Fruit fly (Drosophila melanogaster): ENCODE results near the gene CG6833.
A peak's percentile ranks its signal among the peaks of the same experiment; 100 is the strongest.

CG6833 gene

DNA sequence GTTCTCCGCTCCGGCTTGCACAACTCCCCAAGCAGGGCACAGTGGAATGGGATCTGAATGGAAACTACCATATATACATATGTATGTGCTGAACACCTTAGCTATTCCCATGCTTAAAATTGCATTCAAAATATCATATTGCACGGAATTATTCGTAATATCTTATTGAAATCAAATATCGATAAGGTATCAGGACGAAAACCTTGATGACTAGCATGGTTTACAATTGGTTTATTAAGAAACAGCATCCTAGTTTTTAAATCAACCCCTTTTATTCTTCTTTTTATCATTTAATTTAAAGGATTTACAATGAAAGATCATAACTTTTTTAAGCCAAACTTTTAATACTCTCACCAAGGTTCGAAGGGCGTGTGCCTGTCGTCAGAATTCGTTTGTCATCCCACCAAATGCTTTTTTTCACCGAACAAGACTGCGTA lies 4.3 kb downstream of the CG6833 start (continued):
- TF ChIP-seq CG15336 (GFP tag; IDR thresholded peaks at IDR 0.05) (no peak), CG9139 (GFP tag; optimal IDR thresholded peaks at IDR 0.05) (no peak), CG31627 (GFP tag; optimal IDR thresholded peaks at IDR 0.05) (peak; percentile 77), Gug (GFP tag; IDR thresholded peaks at IDR 0.05) (no peak), CG32006 (GFP tag; optimal IDR thresholded peaks at IDR 0.05) (peak; percentile 52), fkh (GFP tag; optimal IDR thresholded peaks at IDR 0.05) (no peak), CG6808 (GFP tag; optimal IDR thresholded peaks at IDR 0.05) (peak; percentile 38), lz (GFP tag; optimal IDR thresholded peaks at IDR 0.05) (peak; percentile 69), Hr4 (GFP tag; optimal IDR thresholded peaks at IDR 0.05) (no peak), CG6792 (GFP tag; optimal IDR thresholded peaks at IDR 0.05) (peak; percentile 53), Hr39 (GFP tag; optimal IDR thresholded peaks at IDR 0.05) (peak; percentile 72), fd59A (GFP tag; optimal IDR thresholded peaks at IDR 0.05) (no peak), Eip93F (GFP tag; optimal IDR thresholded peaks at IDR 0.05) (no peak), CG34406 (GFP tag; optimal IDR thresholded peaks at IDR 0.05) (peak; percentile 51), CG10631 (GFP tag; optimal IDR thresholded peaks at IDR 0.05) (peak; percentile 18), Met (GFP tag; optimal IDR thresholded peaks at IDR 0.05) (peak; percentile 76), Sox15 (GFP tag; optimal IDR thresholded peaks at IDR 0.05) (peak; percentile 42), CG8119 (GFP tag; IDR thresholded peaks at IDR 0.05) (no peak), Hr38 (GFP tag; optimal IDR thresholded peaks at IDR 0.05) (no peak), CG16779 (tag; optimal IDR thresholded peaks at IDR 0.05) (no peak), CG11902 (GFP tag; optimal IDR thresholded peaks at IDR 0.05) (peak; percentile 25), CG11762 (GFP tag; optimal IDR thresholded peaks at IDR 0.05; ENCODE audit: insufficient read depth) (peak; percentile 8), CG7368 (GFP tag; optimal IDR thresholded peaks at IDR 0.05) (peak; percentile 4), Lpt (GFP tag; optimal IDR thresholded peaks at IDR 0.05) (no peak), cyc (GFP tag; optimal IDR thresholded peaks at IDR 0.05) (peak; percentile 38), Ets96B (tag; optimal IDR thresholded peaks at IDR 0.05) (peak; percentile 14), ss (GFP tag; optimal IDR thresholded peaks at IDR 0.05) (peak in 1 of 2 experiments; percentile 10), Ets21C (GFP tag; optimal IDR thresholded peaks at IDR 0.05) (peak; percentile 67)

DNA sequence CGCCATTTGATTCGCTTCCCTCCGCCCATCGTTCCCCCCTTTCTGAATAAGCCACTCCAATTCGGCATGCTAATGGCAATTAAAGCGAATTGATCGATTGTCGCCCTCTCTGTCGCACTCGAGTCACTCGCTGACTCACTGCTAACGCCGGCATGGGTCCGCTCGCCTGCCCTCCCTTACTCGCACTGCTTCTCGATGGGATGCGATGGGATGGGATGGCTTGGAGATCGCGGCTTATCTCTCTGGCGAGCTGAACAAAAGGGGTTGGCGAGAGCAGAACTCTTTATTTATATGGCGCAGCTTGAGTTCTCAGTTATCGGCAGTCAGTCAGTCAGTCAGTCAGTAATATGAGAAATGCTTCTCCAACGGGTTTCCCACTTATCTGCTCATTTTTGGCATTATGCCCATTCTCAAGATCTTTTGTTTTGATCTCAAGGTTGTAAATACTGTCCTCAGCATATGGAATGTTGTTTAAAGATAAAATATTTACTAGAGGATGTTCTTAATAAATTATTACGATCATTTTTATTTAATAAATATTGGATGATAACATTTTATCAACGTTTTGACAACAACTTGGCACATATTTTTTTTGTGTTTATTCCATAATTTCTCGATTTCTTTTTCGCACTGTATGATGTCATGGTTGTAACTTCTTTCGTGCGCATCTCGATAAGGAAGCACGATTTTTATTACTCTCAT lies 5.0 kb downstream of the CG6833 start:
- TF ChIP-seq CG34406 (GFP tag; optimal IDR thresholded peaks at IDR 0.05), result no peak
- TF ChIP-seq cyc (GFP tag; optimal IDR thresholded peaks at IDR 0.05), result no peak
- TF ChIP-seq CG6792 (GFP tag; optimal IDR thresholded peaks at IDR 0.05), result no peak
- TF ChIP-seq Ets21C (GFP tag; optimal IDR thresholded peaks at IDR 0.05), result no peak
- peak; percentile 3 for TF ChIP-seq pdm3 (GFP tag; optimal IDR thresholded peaks at IDR 0.05)
- TF ChIP-seq eg (GFP tag; IDR thresholded peaks at IDR 0.05), result no peak
- no peak for TF ChIP-seq spab (GFP tag; optimal IDR thresholded peaks at IDR 0.05)
- peak; percentile 15 for TF ChIP-seq OdsH (GFP tag; optimal IDR thresholded peaks at IDR 0.05)
- TF ChIP-seq Sox102F (GFP tag; optimal IDR thresholded peaks at IDR 0.05), result peak; percentile 53
- TF ChIP-seq CG15336 (GFP tag; IDR thresholded peaks at IDR 0.05), result no peak
- no peak for TF ChIP-seq CG1621 (tag; optimal IDR thresholded peaks at IDR 0.05)
- peak; percentile 70 for TF ChIP-seq svp (GFP tag)
- TF ChIP-seq CG8632 (GFP tag; optimal IDR thresholded peaks at IDR 0.05), result no peak
- TF ChIP-seq achi (GFP tag; optimal IDR thresholded peaks at IDR 0.05), result peak; percentile 15
- TF ChIP-seq acj6 (GFP tag; optimal IDR thresholded peaks at IDR 0.05), result no peak
- TF ChIP-seq CG10631 (GFP tag; optimal IDR thresholded peaks at IDR 0.05), result peak; percentile 7
- TF ChIP-seq CG7368 (GFP tag; optimal IDR thresholded peaks at IDR 0.05), result no peak
- peak; percentile 10 for TF ChIP-seq lz (GFP tag; optimal IDR thresholded peaks at IDR 0.05)
- TF ChIP-seq Hr4 (GFP tag; optimal IDR thresholded peaks at IDR 0.05), result no peak
- TF ChIP-seq CG8119 (GFP tag; IDR thresholded peaks at IDR 0.05), result no peak
- TF ChIP-seq Sox14 (GFP tag; optimal IDR thresholded peaks at IDR 0.05), result no peak
- TF ChIP-seq Met (GFP tag; optimal IDR thresholded peaks at IDR 0.05), result peak; percentile 28
- no peak for TF ChIP-seq CG6163 (GFP tag; IDR thresholded peaks at IDR 0.05)
- no peak for TF ChIP-seq CG8319 (GFP tag; optimal IDR thresholded peaks at IDR 0.05)
- no peak for TF ChIP-seq CG11902 (GFP tag; optimal IDR thresholded peaks at IDR 0.05)
- TF ChIP-seq CG4318 (GFP tag; optimal IDR thresholded peaks at IDR 0.05), result no peak
- TF ChIP-seq CG6276 (GFP tag; optimal IDR thresholded peaks at IDR 0.05), result no peak
- no peak for TF ChIP-seq Eip93F (GFP tag; optimal IDR thresholded peaks at IDR 0.05)
- TF ChIP-seq dac (GFP tag; optimal IDR thresholded peaks at IDR 0.05), result no peak
- no peak for TF ChIP-seq Sox15 (GFP tag; optimal IDR thresholded peaks at IDR 0.05)
- no peak for TF ChIP-seq fd59A (GFP tag; optimal IDR thresholded peaks at IDR 0.05)
- TF ChIP-seq CG6808 (GFP tag; optimal IDR thresholded peaks at IDR 0.05), result no peak
- peak; percentile 14 for TF ChIP-seq Hr39 (GFP tag; optimal IDR thresholded peaks at IDR 0.05)
- TF ChIP-seq fd85E (GFP tag; optimal IDR thresholded peaks at IDR 0.05), result no peak
- no peak for TF ChIP-seq Lpt (GFP tag; optimal IDR thresholded peaks at IDR 0.05)
- TF ChIP-seq CG11762 (GFP tag; optimal IDR thresholded peaks at IDR 0.05; ENCODE audit: insufficient read depth), result no peak
- TF ChIP-seq CG3032 (tag; optimal IDR thresholded peaks at IDR 0.05), result no peak
- no peak for TF ChIP-seq CG9139 (GFP tag; optimal IDR thresholded peaks at IDR 0.05)
- peak; percentile 29 for TF ChIP-seq fkh (GFP tag; optimal IDR thresholded peaks at IDR 0.05)
